Worm (Caenorhabditis elegans) whole organism, L2 larva: Measurements from ENCODE around the gene F22H10.3.

Experiments
- C34F6.9 ChIP-seq: fragments of 150-350 bp; optimal IDR thresholded peaks from 2 replicates; lab custom pipeline; 2014; ENCODE audit warnings: missing biosample characterization, missing genetic modification characterization
- F13H6.1 ChIP-seq: sonication (generic microtip); optimal IDR thresholded peaks from 2 replicates; lab custom pipeline; 2016; ENCODE audit warnings: missing genetic modification characterization, missing compliant biosample characterization
- R02D3.7 ChIP-seq: fragments of 150-350 bp; optimal IDR thresholded peaks from 2 replicates; lab custom pipeline; 2014; ENCODE audit warnings: missing biosample characterization, missing genetic modification characterization
- ZK546.5 ChIP-seq: sonication (generic microtip); optimal IDR thresholded peaks from 2 replicates; lab custom pipeline; 2017; ENCODE audit warnings: missing biosample characterization, missing genetic modification characterization
- ama-1 ChIP-seq: fragments of 150-350 bp; optimal IDR thresholded peaks from 2 replicates; lab custom pipeline; 2018; ENCODE audit warnings: inconsistent platforms
- blmp-1 ChIP-seq: sonication (generic microtip); optimal IDR thresholded peaks from 2 replicates; lab custom pipeline; 2017; ENCODE audit warnings: missing genetic modification characterization, mild to moderate bottlenecking, missing compliant biosample characterization, antibody characterized with exemption, moderate library complexity; ENCODE audit not compliant: insufficient read depth
- ceh-16 ChIP-seq: fragments of 150-350 bp; optimal IDR thresholded peaks from 2 replicates; lab custom pipeline; 2014; ENCODE audit warnings: missing biosample characterization, missing genetic modification characterization
- ceh-82 ChIP-seq: fragments of 150-350 bp; optimal IDR thresholded peaks from 2 replicates; lab custom pipeline; 2014; ENCODE audit warnings: missing biosample characterization, missing genetic modification characterization
- crh-2 ChIP-seq: sonication (generic microtip); optimal IDR thresholded peaks from 2 replicates; lab custom pipeline; 2017; ENCODE audit warnings: missing biosample characterization, missing genetic modification characterization
- egl-27 ChIP-seq: sonication (generic microtip); optimal IDR thresholded peaks from 3 replicates; lab custom pipeline; 2017; ENCODE audit warnings: missing biosample characterization, missing genetic modification reagents, missing genetic modification characterization
- elt-3 ChIP-seq: sonication (generic microtip); optimal IDR thresholded peaks from 2 replicates; lab custom pipeline; 2017; ENCODE audit warnings: missing biosample characterization, missing genetic modification characterization
- fos-1 ChIP-seq: fragments of 150-350 bp; optimal IDR thresholded peaks from 2 replicates; lab custom pipeline; 2014; ENCODE audit warnings: missing biosample characterization, missing genetic modification characterization
- lin-11 ChIP-seq: fragments of 150-350 bp; sonication (generic microtip); optimal IDR thresholded peaks from 2 replicates; lab custom pipeline; 2014; ENCODE audit warnings: missing biosample characterization, missing genetic modification characterization, inconsistent platforms, mixed read lengths
- lin-13 ChIP-seq: fragments of 150-350 bp; optimal IDR thresholded peaks from 2 replicates; lab custom pipeline; 2014; ENCODE audit warnings: missing biosample characterization, missing genetic modification reagents, missing genetic modification characterization
- lsy-2 ChIP-seq, 2 experiments: fragments of 150-350 bp in 1 of 2; sonication (generic microtip) in 1 of 2; optimal IDR thresholded peaks; 2 replicates each; lab custom pipeline; 2014 to 2017; ENCODE audit warnings: missing biosample characterization in 2 of 2, missing genetic modification characterization in 2 of 2
- mab-5 ChIP-seq: fragments of 150-350 bp; optimal IDR thresholded peaks from 2 replicates; lab custom pipeline; 2014; ENCODE audit warnings: missing biosample characterization, missing genetic modification characterization
- mbf-1 ChIP-seq: sonication (generic microtip); optimal IDR thresholded peaks from 2 replicates; lab custom pipeline; 2017; ENCODE audit warnings: missing biosample characterization, missing genetic modification characterization
- nhr-10 ChIP-seq: sonication (generic microtip); optimal IDR thresholded peaks from 2 replicates; lab custom pipeline; 2017; ENCODE audit warnings: missing biosample characterization, missing genetic modification characterization
- nhr-11 ChIP-seq: fragments of 150-350 bp; optimal IDR thresholded peaks from 2 replicates; lab custom pipeline; 2014; ENCODE audit warnings: missing biosample characterization, missing genetic modification characterization
- nhr-12 ChIP-seq: fragments of 150-350 bp; optimal IDR thresholded peaks from 2 replicates; lab custom pipeline; 2014; ENCODE audit warnings: missing biosample characterization, missing genetic modification characterization
- nhr-129 ChIP-seq: fragments of 150-350 bp; optimal IDR thresholded peaks from 2 replicates; lab custom pipeline; 2014; ENCODE audit warnings: missing biosample characterization, missing genetic modification characterization
- nhr-21 ChIP-seq: fragments of 150-350 bp; optimal IDR thresholded peaks from 2 replicates; lab custom pipeline; 2014; ENCODE audit warnings: missing biosample characterization, missing genetic modification characterization
- nhr-25 ChIP-seq: fragments of 150-350 bp; sonication (generic microtip); optimal IDR thresholded peaks from 3 replicates; lab custom pipeline; 2014; ENCODE audit warnings: missing biosample characterization, missing genetic modification characterization
- nhr-6 ChIP-seq: fragments of 150-350 bp; optimal IDR thresholded peaks from 2 replicates; lab custom pipeline; 2014; ENCODE audit warnings: missing biosample characterization, missing genetic modification characterization
- peb-1 ChIP-seq: fragments of 150-350 bp; optimal IDR thresholded peaks from 2 replicates; lab custom pipeline; 2014; ENCODE audit warnings: missing biosample characterization, missing genetic modification characterization
- sem-4 ChIP-seq: fragments of 150-350 bp; optimal IDR thresholded peaks from 2 replicates; lab custom pipeline; 2014; ENCODE audit warnings: missing biosample characterization, missing genetic modification reagents, missing genetic modification characterization
- sma-3 ChIP-seq: sonication (generic microtip); optimal IDR thresholded peaks from 2 replicates; lab custom pipeline; 2016; ENCODE audit warnings: missing genetic modification reagents, missing genetic modification characterization, missing compliant biosample characterization
- sma-9 ChIP-seq, 2 experiments: fragments of 150-350 bp in 1 of 2; sonication (generic microtip) in 1 of 2; optimal IDR thresholded peaks; 2 replicates each; lab custom pipeline; 2014 to 2016; ENCODE audit warnings: missing genetic modification characterization in 2 of 2, mild to moderate bottlenecking in 1 of 2, missing biosample characterization in 1 of 2, missing compliant biosample characterization in 1 of 2, missing genetic modification reagents in 1 of 2, moderate library complexity in 1 of 2
- unc-39 ChIP-seq: fragments of 150-350 bp; optimal IDR thresholded peaks from 2 replicates; lab custom pipeline; 2014; ENCODE audit warnings: missing biosample characterization, missing genetic modification characterization
- unc-55 ChIP-seq: fragments of 150-350 bp; sonication (generic microtip); optimal IDR thresholded peaks from 3 replicates; lab custom pipeline; 2014; ENCODE audit warnings: missing biosample characterization, missing genetic modification reagents, missing genetic modification characterization
- zag-1 ChIP-seq: fragments of 150-350 bp; optimal IDR thresholded peaks from 2 replicates; lab custom pipeline; 2014; ENCODE audit warnings: missing biosample characterization, missing genetic modification characterization
- ztf-1 ChIP-seq: fragments of 200-800 bp; sonication (Bioruptor generic); conservative IDR thresholded peaks from 2 replicates; pipeline ENCODE4 v1.3.6; 2022; ENCODE audit warnings: missing genetic modification characterization, missing compliant biosample characterization
- ztf-11 ChIP-seq: sonication (generic microtip); optimal IDR thresholded peaks from 2 replicates; lab custom pipeline; 2017; ENCODE audit warnings: missing biosample characterization, missing genetic modification characterization
- ztf-4 ChIP-seq: fragments of 150-350 bp; optimal IDR thresholded peaks from 2 replicates; lab custom pipeline; 2014; ENCODE audit warnings: missing biosample characterization, missing genetic modification characterization

F22H10.3 gene

ce11 chrX:16704086-16704485 lies 26.6 kb upstream of the F22H10.3 start:
- TF ChIP-seq ztf-4 (tag; lab: Kevin White, UChicago) (no peak), nhr-12 (tag; lab: Kevin White, UChicago) (no peak), sma-3 (GFP tag; lab: Kevin White, UChicago) (no peak), elt-3 (no peak), peb-1 (tag; lab: Kevin White, UChicago) (no peak), fos-1 (tag; lab: Kevin White, UChicago) (peak; percentile 5), R02D3.7 (tag; lab: Kevin White, UChicago) (no peak), nhr-21 (no peak), unc-55 (GFP tag; lab: Kevin White, UChicago) (peak; percentile 53), egl-27 (tag; lab: Kevin White, UChicago) (no peak), sem-4 (no peak), ztf-11 (no peak), sma-9 (GFP tag; optimal IDR thresholded peaks at IDR 0.05; lab: Kevin White, UChicago) (peak; percentile 55), sma-9 (tag; optimal IDR thresholded peaks at IDR 0.05; lab: Kevin White, UChicago) (no peak), F13H6.1 (tag; lab: Kevin White, UChicago) (peak; percentile 48), lin-13 (GFP tag; lab: Kevin White, UChicago) (no peak), C34F6.9 (tag; lab: Kevin White, UChicago) (peak; percentile 57), ztf-1 (GFP tag; lab: Robert Waterston, UW) (no peak), lsy-2 (tag; optimal IDR thresholded peaks at IDR 0.05; lab: Kevin White, UChicago) (peak in 1 of 2 experiments; percentile 53), nhr-129 (tag; lab: Kevin White, UChicago) (peak; percentile 18), ceh-16 (no peak)
- TF ChIP-seq, all 48 proteins: peak for 7

DNA sequence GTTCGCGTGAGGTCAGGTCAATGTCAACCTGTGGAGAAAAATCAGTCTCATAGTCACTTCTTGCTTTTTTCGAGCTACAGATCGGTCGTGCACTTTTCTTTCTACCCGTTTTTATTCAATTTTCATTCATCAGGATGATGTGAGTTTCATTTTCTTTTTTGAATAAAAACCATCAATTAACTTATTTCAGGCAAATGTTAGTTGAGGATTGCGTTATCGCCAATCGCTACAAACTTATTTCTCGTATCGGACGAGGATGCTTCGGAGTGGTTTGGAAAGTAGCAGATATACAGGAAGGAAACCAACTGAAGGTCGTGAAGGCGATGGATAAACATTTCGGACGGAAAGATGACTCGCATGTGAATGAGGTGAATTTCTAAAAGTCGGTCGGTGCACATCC lies 24.7 kb upstream of the F22H10.3 start, which contains the start of gene F22H10.1:
F22H10.1 (plus strand) TSS at position 211 of the 400 bp plus-strand sequence.
- TF ChIP-seq zag-1 (no peak), blmp-1 (tag; lab: Kevin White, UChicago) (no peak), F13H6.1 (tag; lab: Kevin White, UChicago) (no peak), nhr-11 (tag; lab: Kevin White, UChicago) (no peak), nhr-10 (tag; lab: Kevin White, UChicago) (no peak), lin-13 (GFP tag; lab: Kevin White, UChicago) (no peak), fos-1 (tag; lab: Kevin White, UChicago) (no peak), lsy-2 (tag; optimal IDR thresholded peaks at IDR 0.05; lab: Kevin White, UChicago) (no peak), nhr-25 (no peak), lin-11 (tag; lab: Kevin White, UChicago) (no peak), ztf-1 (GFP tag; lab: Robert Waterston, UW) (no peak), nhr-12 (tag; lab: Kevin White, UChicago) (no peak), R02D3.7 (tag; lab: Kevin White, UChicago) (no peak), ZK546.5 (tag; lab: Kevin White, UChicago) (no peak)

- TF ChIP-seq ceh-16 (no peak), unc-39 (tag; lab: Kevin White, UChicago) (no peak), sma-3 (GFP tag; lab: Kevin White, UChicago) (no peak), sma-9 (GFP tag; optimal IDR thresholded peaks at IDR 0.05; lab: Kevin White, UChicago) (no peak), sma-9 (tag; optimal IDR thresholded peaks at IDR 0.05; lab: Kevin White, UChicago) (no peak), mab-5 (tag; lab: Kevin White, UChicago) (no peak), mbf-1 (tag; lab: Kevin White, UChicago) (no peak), F13H6.1 (tag; lab: Kevin White, UChicago) (no peak), egl-27 (tag; lab: Kevin White, UChicago) (no peak), fos-1 (tag; lab: Kevin White, UChicago) (no peak), unc-55 (GFP tag; lab: Kevin White, UChicago) (no peak), crh-2 (tag; lab: Kevin White, UChicago) (no peak), nhr-6 (tag; lab: Kevin White, UChicago) (no peak), nhr-129 (tag; lab: Kevin White, UChicago) (no peak), ceh-82 (tag; lab: Kevin White, UChicago) (no peak)
- TF ChIP-seq, all 48 proteins: peak for 0
These were observed 20.6 kb upstream of the F22H10.3 start for ce11 chrX:16698074-16698473.

DNA sequence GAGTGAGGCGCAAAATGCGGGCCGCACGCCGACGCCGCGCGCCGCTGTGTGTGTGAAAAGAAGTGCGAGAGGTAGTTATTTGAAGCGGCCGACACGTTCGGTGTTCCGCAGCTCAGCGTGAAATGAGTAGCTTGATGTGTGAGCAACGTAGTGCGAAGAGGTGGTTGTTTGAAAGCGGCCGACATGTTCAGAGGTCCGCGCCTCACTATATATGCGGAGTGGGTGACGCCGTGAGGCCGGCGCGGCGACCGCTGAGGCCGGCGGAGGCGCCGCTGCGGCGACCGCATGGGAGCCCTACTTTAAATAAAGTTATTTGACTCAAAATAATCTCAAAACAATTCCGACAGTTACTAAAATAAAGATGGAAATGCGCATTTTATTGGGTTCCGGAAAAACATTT lies 19.3 kb upstream of the F22H10.3 start:
- TF ChIP-seq sem-4 = no peak

DNA sequence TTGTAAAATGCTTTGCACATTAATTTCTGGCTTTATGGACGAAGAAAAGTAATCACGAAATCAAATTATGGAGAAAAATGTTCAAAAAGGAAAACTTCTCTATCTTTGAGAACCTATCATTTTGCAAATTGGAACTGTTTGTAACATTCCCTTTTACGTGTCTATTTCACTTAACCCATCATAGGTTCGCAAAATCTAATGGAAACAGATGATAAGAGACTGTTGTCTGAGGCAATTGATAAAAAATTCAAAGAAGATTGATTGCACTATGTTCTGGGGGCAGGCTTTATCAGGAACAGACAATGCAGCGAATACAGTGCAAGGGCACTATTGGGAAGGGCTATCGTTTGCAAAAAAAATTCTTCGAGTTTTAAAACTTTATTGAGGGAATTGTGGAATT lies 17.7 kb upstream of the F22H10.3 start:
- TF ChIP-seq zag-1 (no peak), ZK546.5 (tag; lab: Kevin White, UChicago) (no peak), sma-3 (GFP tag; lab: Kevin White, UChicago) (peak; percentile 16), lin-11 (tag; lab: Kevin White, UChicago) (no peak), fos-1 (tag; lab: Kevin White, UChicago) (peak; percentile 39), crh-2 (tag; lab: Kevin White, UChicago) (peak; percentile 34), ama-1 (no peak), nhr-21 (peak; percentile 43), lsy-2 (tag; optimal IDR thresholded peaks at IDR 0.05; lab: Kevin White, UChicago) (peak in 1 of 2 experiments; percentile 19), ztf-1 (GFP tag; lab: Robert Waterston, UW) (no peak)
